Fruit fly (Drosophila melanogaster) whole organism, embryonic: ENCODE measurements around the gene dpp.
A peak's percentile ranks its signal among the peaks of the same experiment; 100 is the strongest.

Experiments
- Bdp1 ChIP-seq: fragments of 200-800 bp; sonication (Bioruptor generic); optimal IDR thresholded peaks from 3 replicates; lab custom pipeline; 2016; ENCODE audit warnings: missing biosample characterization, missing genetic modification characterization
- CG10274 ChIP-seq: fragments of 200-800 bp; sonication (Bioruptor generic); optimal IDR thresholded peaks from 3 replicates; lab custom pipeline; 2017; ENCODE audit warnings: missing biosample characterization, mild to moderate bottlenecking, missing genetic modification characterization
- CG11398 ChIP-seq: fragments of 200-800 bp; sonication (Bioruptor generic); optimal IDR thresholded peaks from 2 replicates; lab custom pipeline; 2016; ENCODE audit warnings: missing biosample characterization, missing genetic modification characterization
- CG13894 ChIP-seq: fragments of 200-800 bp; sonication (Bioruptor generic); optimal IDR thresholded peaks from 3 replicates; lab custom pipeline; 2018; ENCODE audit warnings: missing biosample characterization, mild to moderate bottlenecking, missing genetic modification characterization, moderate library complexity
- CG14014 ChIP-seq: fragments of 200-800 bp; sonication (Bioruptor generic); IDR thresholded peaks from 2 replicates; pipeline ENCODE4 v1.3.6; 2022; ENCODE audit warnings: missing biosample characterization, missing genetic modification characterization
- CG15696 ChIP-seq: fragments of 200-800 bp; sonication (Bioruptor generic); optimal IDR thresholded peaks from 2 replicates; lab custom pipeline; 2019; ENCODE audit warnings: missing biosample characterization, mild to moderate bottlenecking, missing genetic modification characterization, moderate library complexity
- CG1792 ChIP-seq: fragments of 200-800 bp; sonication (Bioruptor generic); optimal IDR thresholded peaks from 2 replicates; lab custom pipeline; 2016; ENCODE audit warnings: missing biosample characterization, missing genetic modification characterization
- CG18599 ChIP-seq: fragments of 200-800 bp; sonication (Bioruptor generic); optimal IDR thresholded peaks from 3 replicates; lab custom pipeline; 2017; ENCODE audit warnings: missing biosample characterization, missing genetic modification characterization, mild to moderate bottlenecking, moderate library complexity, missing genetic modification reagents
- CG3065 ChIP-seq: fragments of 200-800 bp; sonication (Bioruptor generic); optimal IDR thresholded peaks from 2 replicates; lab custom pipeline; 2016; ENCODE audit warnings: missing biosample characterization, missing genetic modification characterization
- CG32772 ChIP-seq: fragments of 200-800 bp; sonication (Bioruptor generic); IDR thresholded peaks from 2 replicates; pipeline ENCODE4 v1.3.6; 2022; ENCODE audit warnings: missing biosample characterization, missing genetic modification characterization
- CG3407 ChIP-seq: fragments of 200-800 bp; sonication (Bioruptor generic); optimal IDR thresholded peaks from 2 replicates; lab custom pipeline; 2018; ENCODE audit warnings: missing biosample characterization, mild to moderate bottlenecking, missing genetic modification characterization
- CG5953 ChIP-seq: fragments of 200-800 bp; sonication (Bioruptor generic); IDR thresholded peaks from 2 replicates; pipeline ENCODE4 v1.3.6; 2022; ENCODE audit warnings: missing biosample characterization, missing genetic modification characterization
- CG6765 ChIP-seq: fragments of 200-800 bp; sonication (Bioruptor generic); optimal IDR thresholded peaks from 3 replicates; lab custom pipeline; 2017; ENCODE audit warnings: missing biosample characterization, mild to moderate bottlenecking, missing genetic modification characterization
- CHES-1-like ChIP-seq: fragments of 200-800 bp; sonication (Bioruptor generic); optimal IDR thresholded peaks from 2 replicates; lab custom pipeline; 2016; ENCODE audit warnings: missing biosample characterization, missing genetic modification characterization
- D19A ChIP-seq: fragments of 200-800 bp; optimal IDR thresholded peaks from 3 replicates; lab custom pipeline; 2019; ENCODE audit warnings: missing biosample characterization, mild to moderate bottlenecking, missing genetic modification characterization, moderate library complexity
- Elba2 ChIP-seq: fragments of 200-800 bp; sonication (Bioruptor generic); optimal IDR thresholded peaks from 3 replicates; lab custom pipeline; 2016; ENCODE audit warnings: missing biosample characterization, missing genetic modification characterization
- Ets65A ChIP-seq: fragments of 200-800 bp; sonication (Bioruptor generic); peaks from one replicate; lab custom pipeline; 2016; ENCODE audit warnings: missing biosample characterization, missing genetic modification characterization
- Fer1 ChIP-seq: fragments of 200-800 bp; sonication (Bioruptor generic); optimal IDR thresholded peaks from 2 replicates; lab custom pipeline; 2017; ENCODE audit warnings: missing biosample characterization, mild to moderate bottlenecking, missing genetic modification characterization
- GATAe ChIP-seq: fragments of 200-800 bp; sonication (Bioruptor generic); conservative IDR thresholded peaks from 2 replicates; pipeline ENCODE4 v1.3.6; 2022; ENCODE audit warnings: missing biosample characterization, missing genetic modification characterization
- Gsc ChIP-seq: fragments of 200-800 bp; sonication (Bioruptor generic); IDR thresholded peaks from 2 replicates; pipeline ENCODE4 v1.3.6; 2022; ENCODE audit warnings: missing biosample characterization, missing genetic modification characterization
- Hr51 ChIP-seq, 2 experiments: fragments of 200-800 bp; sonication (Bioruptor generic); optimal IDR thresholded peaks; 2 replicates in 1 of 2; 3 replicates in 1 of 2; lab custom pipeline; 2016 to 2018; ENCODE audit warnings: missing biosample characterization in 2 of 2, missing genetic modification characterization in 2 of 2, mild to moderate bottlenecking in 1 of 2, moderate library complexity in 1 of 2
- Lim3 ChIP-seq: fragments of 200-800 bp; sonication (Bioruptor generic); IDR thresholded peaks from 2 replicates; pipeline ENCODE4 v1.3.6; 2022; ENCODE audit warnings: missing biosample characterization, missing genetic modification characterization
- Mrtf ChIP-seq: fragments of 200-800 bp; sonication (Bioruptor generic); IDR thresholded peaks from 3 replicates; pipeline ENCODE4 v1.3.6; 2022; ENCODE audit warnings: missing biosample characterization, missing genetic modification characterization
- NC2α ChIP-seq: fragments of 200-800 bp; sonication (Bioruptor generic); optimal IDR thresholded peaks from 2 replicates; lab custom pipeline; 2016; ENCODE audit warnings: missing biosample characterization, missing genetic modification characterization
- Nf-YA ChIP-seq: fragments of 200-800 bp; sonication (Bioruptor generic); IDR thresholded peaks from 2 replicates; pipeline ENCODE4 v1.3.6; 2022; ENCODE audit warnings: missing biosample characterization, missing genetic modification characterization
- Nf-YB ChIP-seq: fragments of 200-800 bp; sonication (Bioruptor generic); optimal IDR thresholded peaks from 3 replicates; lab custom pipeline; 2019; ENCODE audit warnings: missing biosample characterization, mild to moderate bottlenecking, missing genetic modification characterization, moderate library complexity
- Oaz ChIP-seq: fragments of 200-800 bp; sonication (Bioruptor generic); IDR thresholded peaks from 2 replicates; pipeline ENCODE4 v1.3.6; 2022; ENCODE audit warnings: missing biosample characterization, missing genetic modification characterization
- Side ChIP-seq: fragments of 200-800 bp; sonication (Bioruptor generic); optimal IDR thresholded peaks from 2 replicates; lab custom pipeline; 2016; ENCODE audit warnings: missing biosample characterization, missing genetic modification characterization
- TFAM ChIP-seq: fragments of 200-800 bp; sonication (Bioruptor generic); optimal IDR thresholded peaks from 2 replicates; lab custom pipeline; 2017; ENCODE audit warnings: missing biosample characterization, missing genetic modification characterization, inconsistent platforms
- Xrp1 ChIP-seq: fragments of 200-800 bp; sonication (Bioruptor generic); IDR thresholded peaks from 2 replicates; pipeline ENCODE4 v1.3.6; 2022; ENCODE audit warnings: missing biosample characterization, missing genetic modification characterization
- abd-A ChIP-seq: fragments of 200-800 bp; sonication (Bioruptor generic); optimal IDR thresholded peaks from 3 replicates; lab custom pipeline; 2019; ENCODE audit warnings: missing biosample characterization, mild to moderate bottlenecking, missing genetic modification characterization, moderate library complexity
- ase ChIP-seq: fragments of 200-800 bp; sonication (Bioruptor generic); IDR thresholded peaks from 3 replicates; pipeline ENCODE4 v1.3.6; 2022; ENCODE audit warnings: missing biosample characterization, missing genetic modification characterization
- ash1 ChIP-seq: fragments of 200-800 bp; sonication (Bioruptor generic); optimal IDR thresholded peaks from 2 replicates; lab custom pipeline; 2018; ENCODE audit warnings: missing biosample characterization, mild to moderate bottlenecking, missing genetic modification characterization
- bowl ChIP-seq: fragments of 200-800 bp; sonication (Bioruptor generic); IDR thresholded peaks from 2 replicates; pipeline ENCODE4 v1.3.6; 2022; ENCODE audit warnings: missing biosample characterization, missing genetic modification characterization
- btn ChIP-seq: fragments of 200-800 bp; sonication (Bioruptor generic); optimal IDR thresholded peaks from 2 replicates; lab custom pipeline; 2016; ENCODE audit warnings: missing biosample characterization, missing genetic modification characterization
- danr ChIP-seq: fragments of 200-800 bp; sonication (Bioruptor generic); IDR thresholded peaks from 2 replicates; pipeline ENCODE4 v1.3.6; 2022; ENCODE audit warnings: missing biosample characterization, missing genetic modification characterization
- ems ChIP-seq: fragments of 200-800 bp; sonication (Bioruptor generic); optimal IDR thresholded peaks from 3 replicates; lab custom pipeline; 2016; ENCODE audit warnings: missing biosample characterization, missing genetic modification characterization
- gsb ChIP-seq: fragments of 200-800 bp; sonication (Bioruptor generic); IDR thresholded peaks from 2 replicates; pipeline ENCODE4 v1.3.6; 2022; ENCODE audit warnings: missing biosample characterization, missing genetic modification characterization
- jigr1 ChIP-seq: fragments of 200-800 bp; sonication (Bioruptor generic); IDR thresholded peaks from 3 replicates; pipeline ENCODE4 v1.3.6; 2022; ENCODE audit warnings: missing biosample characterization, missing genetic modification characterization
- lbe ChIP-seq: fragments of 200-800 bp; sonication (Bioruptor generic); optimal IDR thresholded peaks from 2 replicates; lab custom pipeline; 2016; ENCODE audit warnings: missing biosample characterization, mild to moderate bottlenecking, missing genetic modification characterization
- oc ChIP-seq: fragments of 200-800 bp; sonication (Bioruptor generic); optimal IDR thresholded peaks from 2 replicates; lab custom pipeline; 2018; ENCODE audit warnings: missing biosample characterization, mild to moderate bottlenecking, missing genetic modification characterization, moderate library complexity
- phol ChIP-seq: fragments of 200-800 bp; sonication (Bioruptor generic); optimal IDR thresholded peaks from 3 replicates; lab custom pipeline; 2018; ENCODE audit warnings: missing biosample characterization, mild to moderate bottlenecking, missing genetic modification characterization, moderate library complexity
- psq ChIP-seq: fragments of 200-800 bp; sonication (Bioruptor generic); optimal IDR thresholded peaks from 2 replicates; lab custom pipeline; 2017; ENCODE audit warnings: missing biosample characterization, missing genetic modification characterization
- sd ChIP-seq: fragments of 200-800 bp; sonication (Bioruptor generic); optimal IDR thresholded peaks from 3 replicates; lab custom pipeline; 2018; ENCODE audit warnings: missing biosample characterization, mild to moderate bottlenecking, missing genetic modification characterization, moderate library complexity
- slou ChIP-seq: fragments of 200-800 bp; sonication (Bioruptor generic); optimal IDR thresholded peaks from 3 replicates; lab custom pipeline; 2016; ENCODE audit warnings: missing biosample characterization, missing genetic modification characterization
- stc ChIP-seq: fragments of 200-800 bp; sonication (Bioruptor generic); IDR thresholded peaks from 2 replicates; pipeline ENCODE4 v1.3.6; 2022; ENCODE audit warnings: missing biosample characterization, missing genetic modification characterization
- trem ChIP-seq: fragments of 200-800 bp; optimal IDR thresholded peaks from 3 replicates; lab custom pipeline; 2019; ENCODE audit warnings: missing biosample characterization, mild to moderate bottlenecking, missing genetic modification characterization, moderate library complexity
- vnd ChIP-seq: fragments of 200-800 bp; sonication (Bioruptor generic); IDR thresholded peaks from 3 replicates; pipeline ENCODE4 v1.3.6; 2022; ENCODE audit warnings: missing biosample characterization, missing genetic modification characterization; ENCODE audit not compliant: partially characterized antibody
- zfh1 ChIP-seq: fragments of 200-800 bp; sonication (Bioruptor generic); IDR thresholded peaks from 3 replicates; pipeline ENCODE4 v1.3.6; 2022; ENCODE audit warnings: missing biosample characterization, missing genetic modification characterization
- zfh2 ChIP-seq: fragments of 200-800 bp; sonication (Bioruptor generic); optimal IDR thresholded peaks from 2 replicates; lab custom pipeline; 2016; ENCODE audit warnings: missing biosample characterization, missing genetic modification characterization

dpp gene

DNA sequence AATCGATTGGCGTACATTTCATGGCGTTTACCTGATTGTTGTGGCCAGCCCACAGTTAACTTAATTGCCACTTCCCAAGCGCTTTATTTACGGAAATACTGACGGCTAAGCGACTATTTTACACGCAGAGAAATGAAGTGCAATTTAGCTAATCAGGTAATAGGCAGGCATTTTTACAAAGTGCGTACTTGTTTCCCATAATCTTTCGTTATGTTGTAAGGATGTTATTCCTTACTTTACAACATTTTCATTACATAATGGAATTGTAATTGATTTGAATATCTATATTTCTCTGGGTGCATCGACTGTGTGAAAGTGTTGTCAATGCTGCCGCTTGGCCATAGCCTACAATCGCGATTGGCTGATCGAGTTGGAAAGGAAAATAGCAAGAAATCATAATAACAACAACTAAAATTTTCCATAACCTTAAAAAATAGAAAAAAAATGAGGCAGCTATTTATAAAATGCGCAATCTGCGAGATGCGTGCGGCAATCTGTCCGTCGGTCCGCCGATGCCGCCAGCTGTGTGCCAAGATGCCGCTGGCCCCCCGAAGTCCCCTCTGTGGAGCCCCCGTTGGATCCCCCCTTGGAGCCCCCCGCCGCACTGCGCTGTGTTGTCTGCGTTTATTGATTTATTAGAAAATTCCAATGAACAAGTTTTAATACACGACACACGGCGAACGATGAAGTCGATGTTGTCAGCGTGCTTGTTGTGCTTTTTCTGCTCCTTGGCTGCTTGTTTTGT, 1.6 kb upstream of the dpp start (continued):
- peak; percentile 55; the same call in 1 of the 2 replicates for TF ChIP-seq Xrp1 (GFP tag; lab: Robert Waterston, UW)
- no peak for TF ChIP-seq gsb (GFP tag; lab: Robert Waterston, UW)
- TF ChIP-seq Ets65A, result peak; percentile 91
- no peak for TF ChIP-seq lbe (GFP tag; lab: Kevin White, UChicago)
- TF ChIP-seq sd (tag; lab: Kevin White, UChicago), result peak; percentile 56
- no peak for TF ChIP-seq CG3065 (GFP tag; lab: Kevin White, UChicago)
- TF ChIP-seq CG5953 (GFP tag; lab: Robert Waterston, UW), result 0 out of 2 replicates have a peak, but pooled peaks have one; percentile 28
- no peak for TF ChIP-seq CG13894 (tag; lab: Kevin White, UChicago)
- no peak for TF ChIP-seq Lim3 (GFP tag; lab: Robert Waterston, UW)
- TF ChIP-seq Mrtf, result no peak
- peak; percentile 18 for TF ChIP-seq zfh2 (GFP tag; lab: Kevin White, UChicago)
- peak; percentile 13; the same call in 1 of the 2 replicates for TF ChIP-seq danr (GFP tag; lab: Robert Waterston, UW)
- TF ChIP-seq CHES-1-like (GFP tag; lab: Kevin White, UChicago), result no peak
- peak; percentile 30 for TF ChIP-seq trem (tag; lab: Kevin White, UChicago)
- no peak for TF ChIP-seq TFAM (GFP tag; lab: Kevin White, UChicago)
- TF ChIP-seq ems (GFP tag; lab: Kevin White, UChicago), result peak; percentile 32
- TF ChIP-seq jigr1, result no peak
- no peak for TF ChIP-seq Nf-YB
- TF ChIP-seq slou (GFP tag; lab: Kevin White, UChicago), result no peak
- no peak for TF ChIP-seq abd-A (tag; lab: Kevin White, UChicago)
- peak; percentile 42; the same call in 1 of the 3 replicates for TF ChIP-seq ase
- TF ChIP-seq btn (GFP tag; lab: Kevin White, UChicago), result no peak
- TF ChIP-seq zfh1 (GFP tag; lab: Robert Waterston, UW), result no peak
- TF ChIP-seq vnd (GFP tag; lab: Robert Waterston, UW), result no peak
- TF ChIP-seq CG18599 (GFP tag; lab: Kevin White, UChicago), result peak; percentile 42
- no peak for TF ChIP-seq Side
- TF ChIP-seq GATAe, result no peak
- TF ChIP-seq oc, result peak; percentile 4
- peak; percentile 11 for TF ChIP-seq Fer1
- no peak for TF ChIP-seq Elba2
- peak in 1 of 2 experiments; percentile 65 for TF ChIP-seq Hr51 (GFP tag; optimal IDR thresholded peaks at IDR 0.05; lab: Kevin White, UChicago)
- TF ChIP-seq D19A (tag; lab: Kevin White, UChicago), result peak; percentile 17
- peak; percentile 20 for TF ChIP-seq CG3407 (GFP tag; lab: Kevin White, UChicago)
- TF ChIP-seq CG10274 (GFP tag; lab: Kevin White, UChicago), result no peak
- TF ChIP-seq CG32772, result peak; percentile 46; the same call in 1 of the 2 replicates
- no peak for TF ChIP-seq CG6765 (GFP tag; lab: Kevin White, UChicago)
- no peak; the same call in 1 of the 2 replicates for TF ChIP-seq CG14014 (GFP tag; lab: Robert Waterston, UW)
- TF ChIP-seq CG11398 (GFP tag; lab: Kevin White, UChicago), result no peak
- no peak for TF ChIP-seq CG15696 (tag; lab: Kevin White, UChicago)
- TF ChIP-seq NC2α, result no peak
- peak; percentile 30; the same call in 1 of the 2 replicates for TF ChIP-seq Nf-YA (GFP tag; lab: Robert Waterston, UW)
- TF ChIP-seq psq (GFP tag; lab: Kevin White, UChicago), result no peak
- TF ChIP-seq bowl (GFP tag; lab: Robert Waterston, UW), result no peak
- no peak for TF ChIP-seq CG1792 (GFP tag; lab: Kevin White, UChicago)
- TF ChIP-seq Bdp1, result no peak
- 0 out of 2 replicates have a peak, but pooled peaks have one; percentile 35 for TF ChIP-seq stc (GFP tag; lab: Robert Waterston, UW)
- peak; percentile 28; the same call in 1 of the 2 replicates for TF ChIP-seq Oaz
- TF ChIP-seq Gsc, result no peak
- TF ChIP-seq phol, result peak; percentile 69
- no peak for TF ChIP-seq ash1 (GFP tag; lab: Kevin White, UChicago)
